Fruit fly (Drosophila melanogaster) Kc167 (cell line): ENCODE data around the gene CG17198.

Experiments
- Sin3A ChIP-seq: fragments of >200 bp; optimal IDR thresholded peaks from 2 replicates; lab custom pipeline; 2018; ENCODE audit warnings: missing external identifiers
- psq ChIP-seq: fragments of >200 bp; optimal IDR thresholded peaks from 2 replicates; lab custom pipeline; 2017; ENCODE audit warnings: missing external identifiers

DNA sequence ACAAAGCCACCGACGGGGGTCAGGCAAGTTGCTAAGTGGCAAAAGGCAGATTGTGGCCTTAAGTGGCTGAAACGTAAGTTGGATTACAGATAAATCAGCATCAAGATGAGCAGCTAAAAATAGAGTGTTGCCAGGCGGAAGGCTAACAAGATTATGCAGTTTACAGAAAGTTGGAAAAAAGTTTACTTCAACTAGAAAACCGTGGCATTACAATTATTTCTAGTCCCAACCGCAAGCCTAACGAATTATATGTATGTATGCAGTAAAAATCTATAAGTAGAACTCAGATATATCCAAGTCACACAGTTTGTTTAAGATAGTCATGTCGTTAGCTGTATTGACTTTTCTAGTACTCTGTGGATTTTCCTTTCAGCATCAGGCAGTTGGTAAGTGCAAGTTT is 31.0 kb upstream of the CG17198 start, which contains the start of gene BG642167:
- TF ChIP-seq Sin3A (lab: Kevin White, UChicago) (no peak), psq (lab: Kevin White, UChicago) (no peak)
